Worm (Caenorhabditis elegans): ENCODE results near the gene R13H4.5.

ce11 chrV:11856022-11856421 lies 4.5 kb upstream of the R13H4.5 start:
- TF ChIP-seq flt-1 (GFP tag; IDR thresholded peaks at IDR 0.05) (no peak), tab-1 (GFP tag; IDR thresholded peaks at IDR 0.05) (no peak), klf-2 (GFP tag; conservative IDR thresholded peaks at IDR 0.05) (no peak), ref-1 (GFP tag; conservative IDR thresholded peaks at IDR 0.05) (no peak), ztf-23 (GFP tag; IDR thresholded peaks at IDR 0.05) (no peak), T22C8.4 (GFP tag; IDR thresholded peaks at IDR 0.05) (no peak)
